Fruit fly (Drosophila melanogaster): ENCODE results near the gene Apt1.

- TF ChIP-seq insv (optimal IDR thresholded peaks at IDR 0.05) (no peak), Sin3A (optimal IDR thresholded peaks at IDR 0.05) (no peak), Myc (optimal IDR thresholded peaks at IDR 0.05) (no peak), psq (optimal IDR thresholded peaks at IDR 0.05) (no peak), h (optimal IDR thresholded peaks at IDR 0.05) (no peak)
These were observed 52.5 kb downstream of the Apt1 start, which contains the start of gene CG32085 for dm6 chr3L:11680298-11680697.
